Worm (Caenorhabditis elegans): ENCODE data around the gene F13E9.5.

DNA sequence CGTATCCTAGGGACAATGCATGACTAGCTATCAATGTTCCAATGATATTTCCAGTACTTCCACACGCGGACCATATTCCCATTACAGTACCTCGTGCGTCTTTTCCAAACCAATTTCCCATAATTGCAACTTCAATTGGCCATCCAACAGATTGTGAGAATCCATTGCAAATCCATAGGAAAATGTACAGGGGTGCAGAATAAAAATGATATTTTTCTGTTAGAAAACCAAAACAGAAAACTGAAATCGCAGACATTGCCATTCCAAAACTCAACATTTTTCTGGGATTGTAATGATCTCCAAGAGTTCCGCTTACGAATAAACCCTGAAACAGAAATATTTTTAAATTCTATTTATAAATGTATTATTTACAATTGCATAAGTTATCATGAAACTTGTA, 33.0 kb downstream of the F13E9.5 start:
- TF ChIP-seq dao-5 (tag; optimal IDR thresholded peaks at IDR 0.05) (no peak), W03F9.2 (tag; optimal IDR thresholded peaks at IDR 0.05) (no peak), him-1 (tag; optimal IDR thresholded peaks at IDR 0.05) (no peak)

Measured in whole organism, L4/young adult.